Worm (Caenorhabditis elegans) whole organism, L1 larva: ENCODE results near the gene tpra-1.
A peak's percentile ranks its signal among the peaks of the same experiment; 100 is the strongest.

Experiments
- C16A3.4 ChIP-seq: fragments of 150-350 bp; optimal IDR thresholded peaks from 2 replicates; lab custom pipeline; 2014; ENCODE audit warnings: missing biosample characterization, missing genetic modification characterization
- ama-1 ChIP-seq: fragments of 150-350 bp; optimal IDR thresholded peaks from 2 replicates; lab custom pipeline; 2014
- blmp-1 ChIP-seq: fragments of 150-350 bp; optimal IDR thresholded peaks from 2 replicates; lab custom pipeline; 2014; ENCODE audit warnings: missing biosample characterization, missing genetic modification characterization
- efl-1 ChIP-seq, 4 experiments: fragments of 150-350 bp; optimal IDR thresholded peaks in 3 of 4; peaks in 1 of 4; 1 replicate in 1 of 4; 2 replicates in 3 of 4; lab custom pipeline; 2014; ENCODE audit warnings: missing biosample characterization in 2 of 4, missing genetic modification characterization in 2 of 4, missing genetic modification reagents in 2 of 4
- egl-13 ChIP-seq: sonication (generic microtip); optimal IDR thresholded peaks from 2 replicates; lab custom pipeline; 2016; ENCODE audit warnings: missing genotype, missing genetic modification reagents, missing genetic modification characterization, missing compliant biosample characterization
- elt-2 ChIP-seq: sonication (generic microtip); optimal IDR thresholded peaks from 2 replicates; lab custom pipeline; 2016; ENCODE audit warnings: missing genetic modification characterization, mild to moderate bottlenecking, inconsistent platforms, missing compliant biosample characterization, missing genetic modification reagents
- fkh-4 ChIP-seq: sonication (generic microtip); optimal IDR thresholded peaks from 2 replicates; lab custom pipeline; 2016; ENCODE audit warnings: missing compliant biosample characterization, missing genetic modification characterization, borderline replicate concordance
- fkh-8 ChIP-seq: sonication (generic microtip); optimal IDR thresholded peaks from 2 replicates; lab custom pipeline; 2016; ENCODE audit warnings: mild to moderate bottlenecking, missing genetic modification characterization, missing compliant biosample characterization
- lin-14 ChIP-seq: fragments of 200-800 bp; sonication (Bioruptor generic); optimal IDR thresholded peaks from 2 replicates; lab custom pipeline; 2018; ENCODE audit warnings: mild to moderate bottlenecking, missing genetic modification characterization, moderate library complexity, missing compliant biosample characterization
- lin-39 ChIP-seq: fragments of 150-350 bp; optimal IDR thresholded peaks from 2 replicates; lab custom pipeline; 2014; ENCODE audit warnings: missing biosample characterization, missing genetic modification reagents, missing genetic modification characterization
- lir-3 ChIP-seq: sonication (generic microtip); optimal IDR thresholded peaks from 2 replicates; lab custom pipeline; 2016; ENCODE audit warnings: mild to moderate bottlenecking, missing genetic modification characterization, moderate library complexity, missing compliant biosample characterization; ENCODE audit not compliant: poor library complexity
- mep-1 ChIP-seq: fragments of 150-350 bp; optimal IDR thresholded peaks from 2 replicates; lab custom pipeline; 2014; ENCODE audit warnings: missing biosample characterization, missing genetic modification characterization
- nhr-11 ChIP-seq: fragments of 150-350 bp; optimal IDR thresholded peaks from 2 replicates; lab custom pipeline; 2014; ENCODE audit warnings: missing biosample characterization, missing genetic modification characterization
- nhr-71 ChIP-seq: sonication (generic microtip); optimal IDR thresholded peaks from 2 replicates; lab custom pipeline; 2016; ENCODE audit warnings: mild to moderate bottlenecking, missing genetic modification characterization, moderate library complexity, missing compliant biosample characterization
- rnt-1 ChIP-seq: sonication (generic microtip); optimal IDR thresholded peaks from 2 replicates; lab custom pipeline; 2016; ENCODE audit warnings: mild to moderate bottlenecking, missing genetic modification characterization, moderate library complexity, missing compliant biosample characterization
- swsn-7 ChIP-seq: sonication (generic microtip); optimal IDR thresholded peaks from 2 replicates; lab custom pipeline; 2016; ENCODE audit warnings: missing genetic modification characterization, missing compliant biosample characterization
- unc-62 ChIP-seq: fragments of 150-350 bp; optimal IDR thresholded peaks from 2 replicates; lab custom pipeline; 2014; ENCODE audit warnings: missing biosample characterization, missing genetic modification reagents, missing genetic modification characterization
- ztf-11 ChIP-seq, 2 experiments: sonication (generic microtip); optimal IDR thresholded peaks; 2 replicates each; lab custom pipeline; 2016 to 2017; ENCODE audit warnings: missing genetic modification characterization in 2 of 2, missing biosample characterization in 1 of 2, missing compliant biosample characterization in 1 of 2

The tpra-1 gene

DNA sequence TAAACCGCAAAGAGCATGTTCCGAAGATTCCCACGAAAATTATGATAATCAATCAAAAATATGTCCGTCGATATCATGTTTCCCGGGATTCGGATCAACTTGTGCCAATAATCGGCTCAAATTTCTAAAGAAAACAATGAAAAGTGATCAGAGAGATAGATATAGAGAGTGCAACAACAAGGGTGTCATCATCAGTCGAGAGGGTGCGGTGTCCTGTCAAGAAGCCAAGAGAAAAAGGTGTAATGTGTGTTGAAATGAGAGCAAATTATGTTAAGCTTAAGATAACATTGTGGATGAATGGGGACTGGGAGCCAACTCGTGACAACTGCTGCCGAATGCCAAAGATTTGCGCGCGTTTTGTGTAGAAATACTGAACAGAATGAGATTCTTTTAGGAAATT, 51.7 kb downstream of the tpra-1 start:
- TF ChIP-seq nhr-71 (tag; lab: Kevin White, UChicago) (peak; percentile 12), lin-14 (peak; percentile 40), rnt-1 (tag; lab: Kevin White, UChicago) (peak; percentile 25), lin-39 (tag; lab: Kevin White, UChicago) (no peak)

DNA sequence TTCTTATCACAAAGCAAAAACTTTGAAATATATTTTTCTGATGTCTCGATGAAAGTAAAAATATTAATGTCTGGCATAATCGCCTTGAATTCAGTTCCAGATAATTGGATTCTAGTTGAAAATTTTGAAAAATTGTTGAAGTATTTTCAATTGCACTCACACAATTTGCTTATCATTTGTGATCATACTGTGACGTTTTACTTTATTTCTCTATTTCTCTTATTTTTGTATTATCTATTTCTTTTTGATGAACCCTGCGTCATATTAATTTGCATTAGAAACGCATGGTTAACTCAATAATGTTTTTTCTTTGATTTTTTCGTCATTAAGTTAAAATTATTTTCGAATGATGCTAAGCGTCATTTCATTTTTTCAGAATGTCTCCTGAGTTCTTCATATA, 54.0 kb downstream of the tpra-1 start, which contains the start of gene C53D6.11:
Gene C53D6.11 (plus strand): TSS at position 328 of the 400 bp plus-strand sequence.
- TF ChIP-seq unc-62 (GFP tag; lab: Kevin White, UChicago) = no peak
- no peak for TF ChIP-seq ama-1 (lab: Kevin White, UChicago)
- TF ChIP-seq efl-1 (optimal IDR thresholded peaks at IDR 0.05; lab: Kevin White, UChicago) = no peak
- peak in 1 of 2 experiments; percentile 71 for TF ChIP-seq efl-1 (GFP tag; optimal IDR thresholded peaks at IDR 0.05 in 1 of 2; lab: Kevin White, UChicago)
- TF ChIP-seq elt-2 (tag; lab: Kevin White, UChicago) = peak; percentile 43
- no peak for TF ChIP-seq C16A3.4 (tag; lab: Kevin White, UChicago)
- TF ChIP-seq ztf-11 (tag; optimal IDR thresholded peaks at IDR 0.05; lab: Kevin White, UChicago) = no peak
- no peak for TF ChIP-seq lir-3
- TF ChIP-seq mep-1 (tag; lab: Kevin White, UChicago) = no peak
- TF ChIP-seq nhr-11 (tag; lab: Kevin White, UChicago) = no peak
- TF ChIP-seq fkh-4 = no peak
- TF ChIP-seq blmp-1 = no peak
- no peak for TF ChIP-seq swsn-7 (tag; lab: Kevin White, UChicago)
- TF ChIP-seq fkh-8 (tag; lab: Kevin White, UChicago) = no peak
- TF ChIP-seq lin-14 = peak; percentile 5
- no peak for TF ChIP-seq egl-13
- TF ChIP-seq, all 84 proteins: peak for 3
